Fruit fly (Drosophila melanogaster) whole organism, pupa: ENCODE results near the gene CG46303.

Experiments
- CG10348 ChIP-seq: fragments of 200-800 bp; sonication (Bioruptor generic); IDR thresholded peaks from 2 replicates; pipeline ENCODE4 v1.3.6; 2022; ENCODE audit warnings: missing biosample characterization, missing genetic modification characterization
- CG12605 ChIP-seq: fragments of 200-800 bp; sonication (Bioruptor generic); IDR thresholded peaks from 2 replicates; pipeline ENCODE4 v1.3.6; 2022; ENCODE audit warnings: missing biosample characterization, missing genetic modification characterization
- CG13204 ChIP-seq: fragments of 200-800 bp; sonication (Bioruptor generic); optimal IDR thresholded peaks from 2 replicates; lab custom pipeline; 2018; ENCODE audit warnings: missing biosample characterization, mild to moderate bottlenecking, missing genetic modification characterization, moderate library complexity
- CG14655 ChIP-seq: fragments of 200-800 bp; sonication (Bioruptor generic); optimal IDR thresholded peaks from 3 replicates; lab custom pipeline; 2017; ENCODE audit warnings: mild to moderate bottlenecking, missing biosample characterization, missing genetic modification reagents, missing genetic modification characterization
- CG15710 ChIP-seq: fragments of 200-800 bp; sonication (Bioruptor generic); optimal IDR thresholded peaks from 2 replicates; lab custom pipeline; 2018; ENCODE audit warnings: missing biosample characterization, mild to moderate bottlenecking, missing genetic modification characterization, moderate library complexity
- CG17806 ChIP-seq: fragments of 200-800 bp; sonication (Bioruptor generic); optimal IDR thresholded peaks from 2 replicates; lab custom pipeline; 2018; ENCODE audit warnings: missing biosample characterization, mild to moderate bottlenecking, missing genetic modification characterization, moderate library complexity
- CG32121 ChIP-seq: fragments of 200-800 bp; sonication (Bioruptor generic); IDR thresholded peaks from 2 replicates; pipeline ENCODE4 v1.3.6; 2022; ENCODE audit warnings: missing biosample characterization, missing genetic modification characterization
- CG34367 ChIP-seq: fragments of 200-800 bp; sonication (Bioruptor generic); optimal IDR thresholded peaks from 2 replicates; lab custom pipeline; 2018; ENCODE audit warnings: missing biosample characterization, mild to moderate bottlenecking, missing genetic modification characterization
- CG4496 ChIP-seq: fragments of 200-800 bp; sonication (Bioruptor generic); IDR thresholded peaks from 3 replicates; pipeline ENCODE4 v1.3.6; 2022; ENCODE audit warnings: missing biosample characterization, missing genetic modification characterization
- CG8159 ChIP-seq: fragments of 200-800 bp; sonication (Bioruptor generic); optimal IDR thresholded peaks from 3 replicates; lab custom pipeline; 2018; ENCODE audit warnings: missing biosample characterization, mild to moderate bottlenecking, missing genetic modification characterization, moderate library complexity
- CG8301 ChIP-seq: fragments of 200-800 bp; sonication (Bioruptor generic); optimal IDR thresholded peaks from 2 replicates; lab custom pipeline; 2018; ENCODE audit warnings: missing biosample characterization, mild to moderate bottlenecking, missing genetic modification characterization
- CG9948 ChIP-seq: fragments of 200-800 bp; sonication (Bioruptor generic); optimal IDR thresholded peaks from 2 replicates; lab custom pipeline; 2018; ENCODE audit warnings: missing biosample characterization, mild to moderate bottlenecking, missing genetic modification characterization, moderate library complexity
- D1 ChIP-seq: fragments of 200-800 bp; sonication (Bioruptor generic); optimal IDR thresholded peaks from 2 replicates; lab custom pipeline; 2018; ENCODE audit warnings: missing biosample characterization, mild to moderate bottlenecking, missing genetic modification characterization, moderate library complexity
- EcR ChIP-seq: fragments of 200-800 bp; sonication (Bioruptor generic); optimal IDR thresholded peaks from 3 replicates; lab custom pipeline; 2019; ENCODE audit warnings: missing biosample characterization, missing genetic modification characterization, mild to moderate bottlenecking, moderate library complexity, missing genetic modification reagents
- Ets98B ChIP-seq: fragments of 200-800 bp; sonication (Bioruptor generic); IDR thresholded peaks from 2 replicates; pipeline ENCODE4 v1.3.6; 2022; ENCODE audit warnings: missing biosample characterization, missing genetic modification characterization
- Pif1A ChIP-seq: fragments of 200-800 bp; sonication (Bioruptor generic); optimal IDR thresholded peaks from 3 replicates; lab custom pipeline; 2016; ENCODE audit warnings: missing biosample characterization, missing genetic modification characterization
- Pif1B ChIP-seq: fragments of 200-800 bp; sonication (Bioruptor generic); optimal IDR thresholded peaks from 3 replicates; lab custom pipeline; 2016; ENCODE audit warnings: missing biosample characterization, missing genetic modification characterization
- Snoo ChIP-seq: fragments of 200-800 bp; sonication (Bioruptor generic); optimal IDR thresholded peaks from 3 replicates; lab custom pipeline; 2017; ENCODE audit warnings: missing biosample characterization, mild to moderate bottlenecking, missing genetic modification characterization, inconsistent platforms
- fd96Ca ChIP-seq: fragments of 200-800 bp; sonication (Bioruptor generic); IDR thresholded peaks from 3 replicates; pipeline ENCODE4 v1.3.6; 2022; ENCODE audit warnings: missing biosample characterization, missing genetic modification characterization
- gl ChIP-seq: fragments of 200-800 bp; sonication (Bioruptor generic); optimal IDR thresholded peaks from 2 replicates; lab custom pipeline; 2018; ENCODE audit warnings: missing biosample characterization, mild to moderate bottlenecking, missing genetic modification characterization
- rn ChIP-seq: fragments of 200-800 bp; sonication (Bioruptor generic); IDR thresholded peaks from 2 replicates; pipeline ENCODE4 v1.3.6; 2022; ENCODE audit warnings: missing biosample characterization, missing genetic modification characterization

CG46303 gene

dm6 chr3R:5821243-5821642 lies 529 bp upstream of the CG46303 start, which contains the start of gene Hpr1:
Hpr1 (minus strand) TSS chr3R:5821440.
- TF ChIP-seq CG34367 (tag; lab: Kevin White, UChicago) (no peak), CG15710 (no peak), CG8159 (no peak), EcR (GFP tag; lab: Kevin White, UChicago) (no peak), D1 (tag; lab: Kevin White, UChicago) (no peak), Pif1A (GFP tag; lab: Kevin White, UChicago) (no peak), CG12605 (GFP tag; lab: Robert Waterston, UW) (no peak), CG9948 (no peak), fd96Ca (GFP tag; lab: Robert Waterston, UW) (no peak), CG32121 (GFP tag; lab: Robert Waterston, UW) (no peak), CG17806 (no peak), rn (no peak), CG4496 (no peak), CG8301 (tag; lab: Kevin White, UChicago) (no peak)

dm6 chr3R:5824456-5824855 lies 2.7 kb downstream of the CG46303 start, which contains the start of the genes Sec20 and dgrn:
Sec20 (minus strand) TSS chr3R:5824532.
dgrn (plus strand) TSS chr3R:5824615.
- peak; percentile 25 for TF ChIP-seq CG34367 (tag; lab: Kevin White, UChicago)
- TF ChIP-seq Pif1A (GFP tag; lab: Kevin White, UChicago) = no peak
- no peak for TF ChIP-seq CG4496
- no peak; the same call in 1 of the 2 replicates for TF ChIP-seq CG32121 (GFP tag; lab: Robert Waterston, UW)
- no peak for TF ChIP-seq rn
- TF ChIP-seq CG17806 = peak; percentile 55
- TF ChIP-seq CG10348 (GFP tag; lab: Robert Waterston, UW) = no peak
- peak; percentile 66 for TF ChIP-seq CG8159
- peak; percentile 48 for TF ChIP-seq Snoo (tag; lab: Kevin White, UChicago)
- no peak for TF ChIP-seq fd96Ca (GFP tag; lab: Robert Waterston, UW)
- no peak for TF ChIP-seq D1 (tag; lab: Kevin White, UChicago)
- TF ChIP-seq CG8301 (tag; lab: Kevin White, UChicago) = no peak
- no peak for TF ChIP-seq EcR (GFP tag; lab: Kevin White, UChicago)
- no peak for TF ChIP-seq CG14655 (GFP tag; lab: Kevin White, UChicago)
- no peak for TF ChIP-seq CG13204 (GFP tag; lab: Kevin White, UChicago)
- no peak for TF ChIP-seq CG12605 (GFP tag; lab: Robert Waterston, UW)
- peak; percentile 60 for TF ChIP-seq CG15710
- TF ChIP-seq Ets98B (GFP tag; lab: Robert Waterston, UW) = peak; percentile 22; the same call in 1 of the 2 replicates
- peak; percentile 55 for TF ChIP-seq Pif1B (GFP tag; lab: Kevin White, UChicago)
- peak; percentile 43 for TF ChIP-seq CG9948
- TF ChIP-seq gl (tag; lab: Kevin White, UChicago) = no peak
- TF ChIP-seq, all 21 proteins: peak for 8

- TF ChIP-seq Pif1B (GFP tag; lab: Kevin White, UChicago) = no peak
- TF ChIP-seq CG12605 (GFP tag; lab: Robert Waterston, UW) = no peak
- no peak for TF ChIP-seq CG13204 (GFP tag; lab: Kevin White, UChicago)
- no peak for TF ChIP-seq fd96Ca (GFP tag; lab: Robert Waterston, UW)
- TF ChIP-seq CG10348 (GFP tag; lab: Robert Waterston, UW) = no peak
These were observed 8.0 kb downstream of the CG46303 start, which contains the start of gene glob3 for dm6 chr3R:5829762-5830161. glob3 (plus strand) TSS chr3R:5830062.

dm6 chr3R:5831339-5831738 lies 9.6 kb downstream of the CG46303 start, which contains the start of gene CG1208:
CG1208 (plus strand) TSS chr3R:5831639.
- no peak for TF ChIP-seq CG14655 (GFP tag; lab: Kevin White, UChicago)
- TF ChIP-seq CG32121 (GFP tag; lab: Robert Waterston, UW) = no peak
- TF ChIP-seq D1 (tag; lab: Kevin White, UChicago) = no peak
- no peak for TF ChIP-seq CG34367 (tag; lab: Kevin White, UChicago)

- no peak for TF ChIP-seq CG13204 (GFP tag; lab: Kevin White, UChicago)
- TF ChIP-seq CG8301 (tag; lab: Kevin White, UChicago) = no peak
- TF ChIP-seq CG32121 (GFP tag; lab: Robert Waterston, UW) = no peak
- no peak for TF ChIP-seq rn
- TF ChIP-seq CG34367 (tag; lab: Kevin White, UChicago) = no peak
- TF ChIP-seq fd96Ca (GFP tag; lab: Robert Waterston, UW) = no peak
- TF ChIP-seq D1 (tag; lab: Kevin White, UChicago) = no peak
- TF ChIP-seq Pif1A (GFP tag; lab: Kevin White, UChicago) = no peak
- TF ChIP-seq gl (tag; lab: Kevin White, UChicago) = no peak
- TF ChIP-seq Pif1B (GFP tag; lab: Kevin White, UChicago) = no peak
- no peak for TF ChIP-seq CG4496
- no peak for TF ChIP-seq CG9948
- no peak for TF ChIP-seq Ets98B (GFP tag; lab: Robert Waterston, UW)
- no peak for TF ChIP-seq Snoo (tag; lab: Kevin White, UChicago)
- TF ChIP-seq EcR (GFP tag; lab: Kevin White, UChicago) = no peak
- TF ChIP-seq CG14655 (GFP tag; lab: Kevin White, UChicago) = no peak
These were observed 10.7 kb downstream of the CG46303 start for dm6 chr3R:5832345-5832981.

- TF ChIP-seq CG34367 (tag; lab: Kevin White, UChicago) (peak; percentile 77), Pif1B (GFP tag; lab: Kevin White, UChicago) (peak; percentile 87), CG9948 (no peak), gl (tag; lab: Kevin White, UChicago) (peak; percentile 55), CG32121 (GFP tag; lab: Robert Waterston, UW) (peak; percentile 92), CG4496 (peak; percentile 96), CG8301 (tag; lab: Kevin White, UChicago) (peak; percentile 95), CG10348 (GFP tag; lab: Robert Waterston, UW) (peak; percentile 64; the same call in 1 of the 2 replicates), Pif1A (GFP tag; lab: Kevin White, UChicago) (peak; percentile 89), CG14655 (GFP tag; lab: Kevin White, UChicago) (peak; percentile 93), D1 (tag; lab: Kevin White, UChicago) (no peak), CG15710 (peak; percentile 81), fd96Ca (GFP tag; lab: Robert Waterston, UW) (peak; percentile 97), CG8159 (peak; percentile 83), rn (peak; percentile 88), CG12605 (GFP tag; lab: Robert Waterston, UW) (peak; percentile 90), Snoo (tag; lab: Kevin White, UChicago) (peak; percentile 85), Ets98B (GFP tag; lab: Robert Waterston, UW) (peak; percentile 96), CG13204 (GFP tag; lab: Kevin White, UChicago) (no peak), CG17806 (peak; percentile 76), EcR (GFP tag; lab: Kevin White, UChicago) (peak; percentile 12)
These were observed 12.3 kb downstream of the CG46303 start for dm6 chr3R:5833948-5834504.
